Fruit fly (Drosophila melanogaster): Measurements from ENCODE around the gene Gug.
A peak's percentile ranks its signal among the peaks of the same experiment; 100 is the strongest.

Gene Gug

dm6 chr3L:8506975-8507441 is 57.3 kb downstream of the Gug start, which contains the start of gene CG43163 (continued):
- TF ChIP-seq CG10631 (GFP tag; optimal IDR thresholded peaks at IDR 0.05) (no peak), esn (GFP tag; optimal IDR thresholded peaks at IDR 0.05) (peak; percentile 78), CG6163 (GFP tag; IDR thresholded peaks at IDR 0.05) (peak; percentile 78), Ets96B (tag; optimal IDR thresholded peaks at IDR 0.05) (peak; percentile 51), CG10669 (GFP tag; optimal IDR thresholded peaks at IDR 0.05) (peak; percentile 54), CG11762 (GFP tag; optimal IDR thresholded peaks at IDR 0.05; ENCODE audit: insufficient read depth) (peak; percentile 38), eg (GFP tag; IDR thresholded peaks at IDR 0.05) (peak; percentile 81), Eip75B (GFP tag; optimal IDR thresholded peaks at IDR 0.05) (no peak), Ets21C (GFP tag; optimal IDR thresholded peaks at IDR 0.05) (no peak), CG31627 (GFP tag; optimal IDR thresholded peaks at IDR 0.05) (peak; percentile 63), CG34406 (GFP tag; optimal IDR thresholded peaks at IDR 0.05) (peak; percentile 60), topi (GFP tag; optimal IDR thresholded peaks at IDR 0.05) (peak; percentile 69), CG8119 (GFP tag; IDR thresholded peaks at IDR 0.05) (peak; percentile 71; the same call in 2 of the 3 replicates), CG4318 (GFP tag; optimal IDR thresholded peaks at IDR 0.05) (no peak), ss (GFP tag; optimal IDR thresholded peaks at IDR 0.05) (peak; percentile 33 to 55), pdm3 (GFP tag; optimal IDR thresholded peaks at IDR 0.05) (no peak), spab (GFP tag; optimal IDR thresholded peaks at IDR 0.05) (no peak), Gug (GFP tag; IDR thresholded peaks at IDR 0.05) (peak; percentile 52), CG3919 (GFP tag; optimal IDR thresholded peaks at IDR 0.05) (no peak), CG3032 (tag; optimal IDR thresholded peaks at IDR 0.05) (peak; percentile 52), fd85E (GFP tag; optimal IDR thresholded peaks at IDR 0.05) (no peak)

- TF ChIP-seq esn (GFP tag; optimal IDR thresholded peaks at IDR 0.05) (peak; percentile 18), Sox14 (GFP tag; optimal IDR thresholded peaks at IDR 0.05) (peak; percentile 52), CG6792 (GFP tag; optimal IDR thresholded peaks at IDR 0.05) (no peak), dsx (GFP tag; optimal IDR thresholded peaks at IDR 0.05; ENCODE audit: poor library complexity, severe bottlenecking) (peak; percentile 47), fkh (GFP tag; optimal IDR thresholded peaks at IDR 0.05) (peak; percentile 39)
These were observed 59.9 kb downstream of the Gug start, which contains the start of the genes ZC3H3 and Pus7 for dm6 chr3L:8509567-8510109. Gene ZC3H3, minus strand, starts transcription at chr3L:8509763. Gene Pus7, plus strand, starts transcription at chr3L:8510003.

dm6 chr3L:8512428-8512827 is 62.7 kb downstream of the Gug start, which contains the start of gene CG6765:
Gene CG6765, plus strand, starts transcription at chr3L:8512767.
- no peak for TF ChIP-seq Blimp-1 (GFP tag; optimal IDR thresholded peaks at IDR 0.05)
- TF ChIP-seq spab (GFP tag; optimal IDR thresholded peaks at IDR 0.05), result no peak
- TF ChIP-seq eg (GFP tag; IDR thresholded peaks at IDR 0.05), result no peak
- TF ChIP-seq acj6 (GFP tag; optimal IDR thresholded peaks at IDR 0.05), result no peak
- no peak for TF ChIP-seq CG3032 (tag; optimal IDR thresholded peaks at IDR 0.05)
- TF ChIP-seq CG1621 (tag; optimal IDR thresholded peaks at IDR 0.05), result no peak
- no peak for TF ChIP-seq Ets21C (GFP tag; optimal IDR thresholded peaks at IDR 0.05)
- no peak for TF ChIP-seq CG6808 (GFP tag; optimal IDR thresholded peaks at IDR 0.05)
- no peak for TF ChIP-seq svp (GFP tag)
- no peak for TF ChIP-seq Sox14 (GFP tag; optimal IDR thresholded peaks at IDR 0.05)
- TF ChIP-seq ss (GFP tag; optimal IDR thresholded peaks at IDR 0.05), result no peak
- no peak for TF ChIP-seq OdsH (GFP tag; optimal IDR thresholded peaks at IDR 0.05)

- TF ChIP-seq achi (GFP tag; optimal IDR thresholded peaks at IDR 0.05), result no peak
- TF ChIP-seq eg (GFP tag; IDR thresholded peaks at IDR 0.05), result no peak
- no peak for TF ChIP-seq CG15336 (GFP tag; IDR thresholded peaks at IDR 0.05)
- no peak for TF ChIP-seq CG7368 (GFP tag; optimal IDR thresholded peaks at IDR 0.05)
- TF ChIP-seq acj6 (GFP tag; optimal IDR thresholded peaks at IDR 0.05), result no peak
- TF ChIP-seq fkh (GFP tag; optimal IDR thresholded peaks at IDR 0.05), result no peak
- no peak for TF ChIP-seq Eip78C (GFP tag)
- no peak for TF ChIP-seq salr (GFP tag; optimal IDR thresholded peaks at IDR 0.05)
- no peak for TF ChIP-seq CG1621 (tag; optimal IDR thresholded peaks at IDR 0.05)
These were observed 63.5 kb downstream of the Gug start for dm6 chr3L:8513258-8513657.
